Fruit fly (Drosophila melanogaster) whole organism, larva: ENCODE data around the gene RYa-R.

Experiments
- noc ChIP-seq: fragments of 200-800 bp; sonication (Bioruptor generic); optimal IDR thresholded peaks from 3 replicates; lab custom pipeline; 2019; ENCODE audit warnings: missing biosample characterization, mild to moderate bottlenecking, missing genetic modification characterization, moderate library complexity

Gene RYa-R

DNA sequence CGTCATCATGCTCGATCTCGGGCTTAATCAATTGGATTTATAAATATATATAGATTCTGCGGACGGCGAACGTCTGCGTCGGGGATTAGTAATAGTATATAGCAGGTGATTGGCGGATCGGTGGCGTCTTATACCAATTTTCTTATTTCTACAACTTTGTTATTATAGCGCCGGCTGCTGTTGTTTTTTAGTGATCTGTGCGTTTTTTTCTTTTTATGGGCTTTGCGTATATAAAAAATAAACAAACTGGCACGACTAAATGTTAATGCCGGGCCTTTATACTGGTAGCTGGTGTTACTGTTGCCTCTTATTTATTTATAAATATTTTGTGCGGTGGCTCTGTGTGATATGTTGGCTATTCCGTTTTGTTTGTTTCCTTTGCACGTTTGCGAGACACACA, 72.4 kb downstream of the RYa-R start:
- TF ChIP-seq noc (tag; lab: Kevin White, UChicago) = no peak

DNA sequence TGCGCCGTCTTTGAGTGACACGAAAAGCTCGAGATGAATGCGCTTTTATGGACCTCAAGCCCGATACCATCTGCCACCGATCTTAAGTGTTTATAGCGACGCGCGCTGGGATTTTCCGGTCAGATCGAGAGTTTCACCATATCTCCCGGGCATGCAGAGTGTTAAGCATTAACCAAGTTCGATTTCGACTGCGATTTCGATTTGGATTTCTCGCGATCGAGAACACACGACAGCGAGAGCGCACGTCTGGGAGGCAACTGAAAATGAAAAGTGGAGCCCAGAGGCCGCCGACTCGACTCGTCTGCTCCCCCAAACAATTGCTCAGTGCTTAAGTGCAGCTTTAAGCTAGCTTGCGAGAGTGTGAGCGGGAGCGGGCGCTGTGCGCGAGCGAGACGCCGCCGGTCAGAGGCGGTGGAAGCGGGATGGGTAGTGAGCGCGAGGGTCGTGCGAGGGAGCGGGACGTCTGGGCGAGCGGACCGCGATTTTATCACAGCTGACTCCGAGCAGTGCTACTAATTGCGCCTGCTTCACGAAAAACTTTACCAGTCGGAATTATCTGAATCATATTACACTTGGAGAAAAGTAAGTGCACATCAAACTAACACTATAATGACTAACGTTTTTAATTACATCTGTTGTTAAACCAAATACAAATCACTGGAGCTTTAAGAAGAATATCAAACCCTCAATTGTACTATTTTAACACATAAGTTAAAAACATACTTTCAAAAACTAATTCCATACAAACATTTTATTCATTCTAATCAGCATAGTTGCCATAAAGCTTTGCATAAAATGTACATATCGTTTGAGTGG, 73.2 kb downstream of the RYa-R start, which contains the start of gene spz:
Gene spz, minus strand, starts transcription at position 261 of the 816 bp plus-strand sequence.
- TF ChIP-seq noc (tag; lab: Kevin White, UChicago) = no peak

DNA sequence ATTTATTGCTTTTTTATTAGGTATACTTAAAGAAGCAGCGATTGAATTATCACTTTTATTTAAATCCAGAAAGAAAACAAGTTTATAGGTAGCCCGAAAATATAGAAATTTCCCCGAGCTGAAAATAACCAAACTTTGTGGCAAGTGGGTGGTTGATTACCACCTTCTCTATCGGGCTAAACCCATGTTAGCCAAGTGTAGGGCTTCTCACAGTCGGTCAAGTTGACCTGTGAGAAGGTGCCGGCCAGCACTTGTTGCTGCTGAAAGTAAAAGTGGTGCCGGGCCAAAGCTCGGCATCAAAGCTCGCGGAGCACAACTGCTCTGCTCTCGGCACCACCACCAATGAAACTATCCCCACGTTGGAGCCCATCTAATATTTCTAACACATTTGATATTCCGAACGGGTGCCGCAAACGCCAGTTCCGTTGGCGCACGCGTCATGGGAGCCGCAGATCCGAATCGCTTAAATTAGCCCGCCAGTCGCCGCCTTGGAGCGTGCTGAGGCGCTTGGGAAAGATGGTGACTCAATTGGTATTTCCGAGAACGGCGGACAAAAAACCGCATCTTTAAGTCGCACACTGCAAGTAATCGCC, 74.2 kb downstream of the RYa-R start:
- TF ChIP-seq noc (tag; lab: Kevin White, UChicago) = no peak

DNA sequence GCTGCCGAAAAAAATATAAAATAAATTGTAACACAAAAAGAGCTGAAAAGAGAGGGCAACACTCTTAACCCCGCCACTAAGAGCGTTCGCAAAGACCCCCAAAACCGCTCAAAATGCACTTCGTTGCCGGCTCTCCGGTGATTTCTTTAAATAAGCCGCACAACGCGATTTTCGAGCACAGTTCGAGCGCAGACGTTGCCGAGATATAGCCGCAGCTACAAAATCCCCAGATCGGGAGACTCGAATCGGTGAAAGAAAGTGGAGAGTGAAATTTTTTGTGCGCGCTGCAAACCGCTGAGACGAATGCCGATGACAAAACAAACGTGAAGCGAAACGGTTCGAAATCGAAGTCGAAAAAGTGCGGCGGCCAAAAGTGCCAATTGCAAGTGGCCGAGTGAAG, 78.9 kb downstream of the RYa-R start, which contains the start of gene CG14257:
Gene CG14257, plus strand, starts transcription at position 177 of the 400 bp plus-strand sequence.
- TF ChIP-seq noc (tag; lab: Kevin White, UChicago) = no peak

DNA sequence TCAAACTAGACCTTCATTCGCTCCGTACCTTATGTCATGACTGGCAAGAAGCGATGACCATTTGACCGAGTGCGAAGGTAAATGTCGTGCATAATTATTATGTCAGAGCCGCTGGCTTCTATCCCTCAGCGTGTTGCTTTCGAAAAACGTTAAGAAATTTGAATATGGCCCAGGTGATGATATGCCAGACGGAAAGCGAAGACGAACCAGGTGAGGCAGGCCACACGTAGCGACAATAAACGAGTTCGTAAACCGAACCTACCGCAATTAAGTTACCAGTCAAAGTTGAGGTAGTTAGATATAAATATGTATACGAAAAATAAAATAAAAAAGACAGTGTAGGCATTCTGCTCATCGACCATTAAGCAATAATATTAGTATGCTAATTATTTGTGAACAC, 79.8 kb downstream of the RYa-R start:
- TF ChIP-seq noc (tag; lab: Kevin White, UChicago) = no peak

DNA sequence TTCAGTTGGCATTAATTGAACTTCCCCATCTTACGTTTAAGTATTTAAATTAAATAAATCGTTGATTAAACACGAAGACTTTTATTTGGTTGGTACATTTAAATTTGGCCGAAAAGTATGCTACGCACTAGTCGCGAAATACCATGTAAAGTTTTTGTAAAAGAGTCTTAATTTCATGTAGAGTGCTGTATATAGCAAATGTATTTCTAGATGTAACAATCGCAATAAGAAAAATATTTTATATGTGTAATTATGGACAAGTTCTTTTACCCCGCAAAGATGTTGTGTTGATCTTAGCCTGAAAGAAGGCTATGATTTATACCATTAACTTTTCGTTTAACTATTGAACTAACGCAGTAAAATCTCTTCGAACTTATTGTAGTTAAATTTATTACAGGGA, 86.0 kb downstream of the RYa-R start:
- no peak for TF ChIP-seq noc (tag; lab: Kevin White, UChicago)

DNA sequence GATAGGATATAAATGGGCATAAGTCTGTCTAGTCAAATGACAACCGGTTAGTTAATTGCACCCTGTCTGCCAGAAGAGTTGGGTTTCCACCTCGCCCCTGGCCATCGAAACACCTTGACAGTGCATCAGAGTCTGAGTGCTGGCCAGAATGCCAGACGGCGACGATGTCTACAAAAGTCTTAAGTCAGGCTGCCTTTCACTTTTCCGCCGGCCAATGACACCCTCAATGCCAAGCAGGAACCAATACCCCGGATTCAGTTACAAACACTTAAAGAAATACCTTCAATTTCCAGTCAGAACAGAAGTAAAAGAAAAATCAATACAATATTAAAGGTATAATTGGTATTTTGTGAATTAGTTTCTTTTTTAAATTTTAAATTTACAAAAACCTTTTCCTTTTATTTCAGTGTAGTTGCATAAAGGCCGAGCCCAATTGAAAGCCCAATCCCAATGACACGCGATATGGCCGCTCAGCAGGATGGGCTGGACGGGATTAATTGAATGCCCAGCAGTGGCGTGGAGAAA, 87.8 kb downstream of the RYa-R start:
- TF ChIP-seq noc (tag; lab: Kevin White, UChicago) = no peak

DNA sequence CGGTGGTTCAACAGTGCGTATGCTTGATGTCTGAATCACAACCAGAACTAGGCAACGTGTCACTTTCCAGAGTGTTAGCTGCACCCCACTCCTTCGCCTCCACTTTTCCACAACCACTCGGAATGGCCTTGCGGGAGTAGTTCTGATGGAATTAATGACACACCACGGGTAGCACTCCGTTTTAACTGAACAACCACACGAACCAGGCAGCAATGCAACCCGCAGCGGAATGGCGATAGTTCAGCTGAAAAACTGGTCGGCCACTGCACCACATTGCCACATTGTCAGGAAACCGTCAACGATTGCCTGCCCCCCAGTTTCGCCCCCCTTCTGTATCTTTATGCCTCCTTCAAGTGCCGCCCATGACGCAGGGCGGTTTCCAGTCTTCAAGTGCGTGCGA, 90.8 kb downstream of the RYa-R start, which contains the start of gene Cpr97Ea:
Gene Cpr97Ea, minus strand, starts transcription at position 230 of the 400 bp plus-strand sequence.
- TF ChIP-seq noc (tag; lab: Kevin White, UChicago) = no peak

DNA sequence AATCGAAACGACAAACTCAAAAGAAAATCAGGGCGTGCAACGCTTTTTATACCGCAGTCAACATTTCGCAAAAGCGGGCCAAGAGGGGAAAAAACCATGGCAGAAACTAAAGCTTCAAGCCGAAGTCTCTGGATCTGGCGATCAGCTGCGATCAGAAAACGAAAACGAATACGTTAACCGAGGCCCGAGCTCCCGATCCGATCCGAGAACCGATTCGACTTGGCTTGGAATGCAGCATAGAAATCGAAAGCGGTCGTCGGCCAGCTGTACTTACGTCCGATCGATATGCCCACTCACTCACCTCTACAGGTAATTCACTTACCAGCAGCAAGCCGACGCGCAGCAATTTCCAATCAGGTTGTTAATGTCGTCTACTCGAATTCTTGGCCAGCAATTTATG, 94.3 kb downstream of the RYa-R start, which contains the start of gene Cpr97Eb:
Gene Cpr97Eb, minus strand, starts transcription at position 25 of the 400 bp plus-strand sequence.
- no peak for TF ChIP-seq noc (tag; lab: Kevin White, UChicago)

DNA sequence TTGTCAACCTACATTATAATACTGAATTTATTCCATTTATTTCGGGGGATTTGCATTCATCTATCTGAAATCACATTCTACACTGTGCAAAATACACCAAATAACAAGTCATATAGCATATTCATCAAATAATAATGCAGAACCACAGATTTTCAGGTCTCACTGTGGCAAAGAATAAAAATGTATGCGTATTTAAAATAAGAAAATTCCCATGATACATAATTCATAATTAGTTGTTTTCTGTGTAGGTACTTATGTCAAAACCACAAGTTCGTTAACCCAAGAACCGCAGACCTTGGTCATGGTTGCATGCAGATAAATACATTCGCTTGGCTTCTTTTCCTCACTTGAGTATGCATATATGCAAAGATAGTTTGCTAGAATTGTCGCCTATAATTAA, 95.5 kb downstream of the RYa-R start:
- no peak for TF ChIP-seq noc (tag; lab: Kevin White, UChicago)

DNA sequence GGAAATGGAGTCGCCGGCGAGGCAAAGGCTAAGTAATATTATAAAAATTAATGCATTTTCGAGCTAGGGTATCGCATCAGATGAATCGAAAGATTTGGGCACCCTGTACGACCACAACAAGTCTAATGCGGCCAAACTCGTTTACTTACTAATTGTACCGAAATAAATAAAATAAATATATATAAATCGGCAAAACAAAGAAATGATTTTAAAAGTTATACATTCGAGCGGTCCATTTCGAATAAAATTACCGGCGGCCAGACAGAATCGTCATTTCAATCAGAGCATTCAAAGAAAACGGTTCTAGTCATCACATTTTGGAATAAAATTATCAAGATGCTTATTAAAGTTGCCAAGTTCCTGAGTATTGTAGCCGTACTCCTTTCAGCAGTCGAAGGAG, 96.1 kb downstream of the RYa-R start, which contains the start of gene CG14258:
Gene CG14258, plus strand, starts transcription at position 301 of the 400 bp plus-strand sequence.
- no peak for TF ChIP-seq noc (tag; lab: Kevin White, UChicago)

DNA sequence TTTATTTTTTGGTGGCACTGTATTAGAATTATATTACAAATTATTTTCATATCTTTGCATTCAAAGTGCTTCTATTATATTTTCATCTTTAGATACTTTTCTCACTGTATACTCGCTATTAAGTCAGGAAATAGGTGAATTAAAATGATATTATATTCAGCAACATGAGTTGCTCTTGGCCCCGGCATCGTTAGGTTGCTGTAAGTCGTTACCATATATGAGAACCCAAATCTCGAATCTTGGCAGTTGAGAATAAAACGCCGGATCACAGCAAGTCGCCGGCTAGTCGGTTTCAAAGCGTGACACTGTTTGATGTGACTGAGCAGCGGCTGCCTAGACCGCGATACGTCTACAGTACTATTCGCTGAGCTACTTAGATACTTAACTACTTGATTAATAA, 97.5 kb downstream of the RYa-R start, which contains the start of gene CG14259:
Gene CG14259, plus strand, starts transcription at position 301 of the 400 bp plus-strand sequence.
- no peak for TF ChIP-seq noc (tag; lab: Kevin White, UChicago)

DNA sequence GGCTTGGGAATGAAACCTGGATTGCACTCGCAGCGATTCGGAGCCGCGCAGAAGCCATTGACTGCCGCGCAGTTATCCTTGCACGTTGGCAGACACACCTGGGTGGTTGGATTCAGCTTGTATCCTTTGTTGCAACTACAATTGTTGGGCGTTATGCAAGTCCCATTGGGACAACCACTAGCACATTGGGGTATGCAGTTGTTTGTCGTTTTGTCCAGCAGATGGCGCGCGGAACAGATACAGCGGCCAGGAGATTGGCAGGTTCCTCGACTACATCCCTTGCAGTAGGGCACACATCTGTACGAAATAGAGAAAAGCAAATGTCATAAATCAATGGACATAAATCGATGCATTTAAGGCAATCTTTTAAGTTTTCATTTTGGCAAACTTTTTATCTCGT, 101.9 kb downstream of the RYa-R start:
- TF ChIP-seq noc (tag; lab: Kevin White, UChicago) = no peak

DNA sequence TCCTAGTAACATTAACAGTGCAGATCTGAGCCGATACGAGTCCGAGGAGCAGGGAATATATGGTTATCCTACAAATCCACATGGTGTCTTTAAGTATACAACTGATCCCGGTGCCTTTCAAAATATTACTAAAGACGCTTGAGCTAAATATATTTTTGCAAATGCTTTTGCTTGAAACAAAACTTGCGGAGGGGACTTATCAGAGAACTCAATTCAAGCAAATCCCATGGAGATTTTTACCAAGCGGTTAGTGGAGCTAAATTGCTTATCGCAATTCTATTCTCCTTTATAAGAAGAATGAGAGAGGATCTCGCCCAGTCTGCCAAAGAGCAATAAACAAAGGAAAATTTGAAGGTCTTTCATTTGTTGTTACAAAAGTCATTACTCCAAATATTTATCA, 102.8 kb downstream of the RYa-R start, which contains the start of gene eater:
Gene eater, minus strand, starts transcription at position 101 of the 400 bp plus-strand sequence.
- no peak for TF ChIP-seq noc (tag; lab: Kevin White, UChicago)

DNA sequence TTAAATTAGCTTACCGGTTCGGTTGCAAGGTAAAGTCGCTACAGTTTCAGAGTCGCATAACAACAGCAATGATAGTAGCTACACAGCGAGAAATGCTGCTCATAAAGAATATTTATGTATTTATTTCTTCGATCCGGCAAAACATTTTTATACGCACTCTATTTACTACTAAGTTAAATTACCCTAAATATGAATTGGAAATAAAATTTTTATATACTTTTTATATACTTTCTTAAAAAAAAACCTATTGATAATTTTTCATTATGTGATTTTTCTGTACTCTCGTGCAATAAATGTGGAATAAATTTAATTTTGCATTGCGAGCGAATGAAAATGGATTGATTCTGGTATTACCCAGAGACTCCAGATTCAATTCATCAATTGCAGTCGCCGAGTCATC, 104.2 kb downstream of the RYa-R start, which contains the start of gene Jhbp11:
Gene Jhbp11, plus strand, starts transcription at position 301 of the 400 bp plus-strand sequence.
- TF ChIP-seq noc (tag; lab: Kevin White, UChicago) = no peak

DNA sequence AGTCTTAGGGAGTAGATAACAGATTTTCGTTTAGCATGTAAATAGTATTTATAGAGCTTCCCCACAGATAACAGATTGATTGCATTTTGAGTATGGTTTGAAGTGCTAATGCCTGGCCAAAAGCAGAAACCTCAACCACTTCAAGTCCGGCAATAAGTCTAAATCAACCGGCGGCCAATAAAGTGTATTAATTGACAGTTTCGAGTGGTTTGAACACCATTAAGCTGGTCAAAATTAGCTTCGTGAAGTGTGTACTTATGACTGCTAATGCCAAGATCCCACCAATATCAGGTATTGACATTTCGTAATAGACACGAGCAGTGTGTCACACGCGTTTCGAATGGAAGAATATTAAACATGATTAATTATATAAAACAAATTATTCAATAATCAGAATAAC, 108.7 kb downstream of the RYa-R start:
- TF ChIP-seq noc (tag; lab: Kevin White, UChicago) = no peak
